Fruit fly (Drosophila melanogaster): ENCODE measurements around the gene Pgant5.

Pgant5 gene

dm6 chr2L:5088649-5089270 lies 4.6 kb downstream of the Pgant5 start:
- TF ChIP-seq pad (GFP tag; optimal IDR thresholded peaks at IDR 0.05), result no peak
- peak; percentile 91 for TF ChIP-seq tj (GFP tag; optimal IDR thresholded peaks at IDR 0.05)

- TF ChIP-seq CG14711 (tag; optimal IDR thresholded peaks at IDR 0.05) (peak; percentile 49), kay (GFP tag; ENCODE audit: borderline replicate concordance) (peak; percentile 24), CG7045 (GFP tag; optimal IDR thresholded peaks at IDR 0.05) (no peak), CG33017 (tag; optimal IDR thresholded peaks at IDR 0.05) (no peak), Mnt (GFP tag; optimal IDR thresholded peaks at IDR 0.05) (no peak), pad (GFP tag; optimal IDR thresholded peaks at IDR 0.05) (peak; percentile 25), CG5204 (GFP tag; optimal IDR thresholded peaks at IDR 0.05) (no peak), tj (GFP tag; optimal IDR thresholded peaks at IDR 0.05) (peak; percentile 9), cic (GFP tag; optimal IDR thresholded peaks at IDR 0.05) (no peak), Crg-1 (GFP tag; optimal IDR thresholded peaks at IDR 0.05) (peak; percentile 30), CG7101 (tag; optimal IDR thresholded peaks at IDR 0.05) (peak; percentile 47), Hr96 (GFP tag; optimal IDR thresholded peaks at IDR 0.05) (peak; percentile 35), CG1620 (GFP tag; optimal IDR thresholded peaks at IDR 0.05) (no peak), cnc (optimal IDR thresholded peaks at IDR 0.05) (no peak), toe (GFP tag; optimal IDR thresholded peaks at IDR 0.05) (no peak), Clk (GFP tag; optimal IDR thresholded peaks at IDR 0.05) (no peak), CG12768 (GFP tag; optimal IDR thresholded peaks at IDR 0.05) (no peak), ovo (GFP tag; optimal IDR thresholded peaks at IDR 0.05) (no peak), bab1 (GFP tag; optimal IDR thresholded peaks at IDR 0.05) (peak; percentile 74), CG11617 (GFP tag; optimal IDR thresholded peaks at IDR 0.05) (peak; percentile 35)
Observed at dm6 chr2L:5086905-5087522, 6.4 kb downstream of the Pgant5 start.

dm6 chr2L:5085561-5085960 lies 7.8 kb downstream of the Pgant5 start:
- TF ChIP-seq bab1 (GFP tag; optimal IDR thresholded peaks at IDR 0.05) (peak; percentile 46), CG7045 (GFP tag; optimal IDR thresholded peaks at IDR 0.05) (no peak), CG7101 (tag; optimal IDR thresholded peaks at IDR 0.05) (no peak)

dm6 chr2L:5084586-5085257 lies 8.7 kb downstream of the Pgant5 start:
- TF ChIP-seq Crg-1 (GFP tag; optimal IDR thresholded peaks at IDR 0.05), result no peak
- TF ChIP-seq kay (GFP tag; ENCODE audit: borderline replicate concordance), result peak; percentile 3

- TF ChIP-seq pad (GFP tag; optimal IDR thresholded peaks at IDR 0.05), result peak; percentile 70
- peak; percentile 85 for TF ChIP-seq ovo (GFP tag; optimal IDR thresholded peaks at IDR 0.05)
- peak; percentile 26 for TF ChIP-seq CG7045 (GFP tag; optimal IDR thresholded peaks at IDR 0.05)
- TF ChIP-seq CG14711 (tag; optimal IDR thresholded peaks at IDR 0.05), result peak; percentile 48
- no peak for TF ChIP-seq Crg-1 (GFP tag; optimal IDR thresholded peaks at IDR 0.05)
- peak; percentile 9 for TF ChIP-seq kay (GFP tag; ENCODE audit: borderline replicate concordance)
Observed at dm6 chr2L:5080225-5080867, 13.0 kb downstream of the Pgant5 start.

- TF ChIP-seq CG11617 (GFP tag; optimal IDR thresholded peaks at IDR 0.05), result no peak
- TF ChIP-seq Mnt (GFP tag; optimal IDR thresholded peaks at IDR 0.05), result no peak
- no peak for TF ChIP-seq CG14711 (tag; optimal IDR thresholded peaks at IDR 0.05)
- no peak for TF ChIP-seq CG7045 (GFP tag; optimal IDR thresholded peaks at IDR 0.05)
- no peak for TF ChIP-seq CG33017 (tag; optimal IDR thresholded peaks at IDR 0.05)
- no peak for TF ChIP-seq kay (GFP tag; ENCODE audit: borderline replicate concordance)
- TF ChIP-seq bab1 (GFP tag; optimal IDR thresholded peaks at IDR 0.05), result no peak
- TF ChIP-seq cic (GFP tag; optimal IDR thresholded peaks at IDR 0.05), result no peak
- no peak for TF ChIP-seq cnc (optimal IDR thresholded peaks at IDR 0.05)
- no peak for TF ChIP-seq pad (GFP tag; optimal IDR thresholded peaks at IDR 0.05)
- TF ChIP-seq tj (GFP tag; optimal IDR thresholded peaks at IDR 0.05), result no peak
- TF ChIP-seq CG1620 (GFP tag; optimal IDR thresholded peaks at IDR 0.05), result no peak
- TF ChIP-seq Clk (GFP tag; optimal IDR thresholded peaks at IDR 0.05), result no peak
Observed at dm6 chr2L:5079200-5079599, 14.2 kb downstream of the Pgant5 start.

dm6 chr2L:5072357-5072756 lies 21.0 kb downstream of the Pgant5 start:
- peak; percentile 64 for TF ChIP-seq kay (GFP tag; ENCODE audit: borderline replicate concordance)
- TF ChIP-seq Hr96 (GFP tag; optimal IDR thresholded peaks at IDR 0.05), result no peak
- peak; percentile 2 for TF ChIP-seq tj (GFP tag; optimal IDR thresholded peaks at IDR 0.05)
